Fruit fly (Drosophila melanogaster) Kc167 (cell line): ENCODE data around the gene CG31100.

Source experiments
- Myc ChIP-seq: fragments of >200 bp; optimal IDR thresholded peaks from 2 replicates; lab custom pipeline; 2017; ENCODE audit warnings: missing external identifiers
- h ChIP-seq: fragments of >200 bp; optimal IDR thresholded peaks from 3 replicates; lab custom pipeline; 2018; ENCODE audit warnings: missing external identifiers
- insv ChIP-seq: fragments of >200 bp; optimal IDR thresholded peaks from 3 replicates; lab custom pipeline; 2018; ENCODE audit warnings: missing external identifiers
- psq ChIP-seq: fragments of >200 bp; optimal IDR thresholded peaks from 2 replicates; lab custom pipeline; 2017; ENCODE audit warnings: missing external identifiers

dm6 chr3R:8946429-8946828, 57.0 kb downstream of the CG31100 start:
- TF ChIP-seq h (no peak), psq (lab: Kevin White, UChicago) (no peak), Myc (no peak), insv (lab: Kevin White, UChicago) (no peak)
